Worm (Caenorhabditis elegans): Measurements from ENCODE around the gene ccz-1.

DNA sequence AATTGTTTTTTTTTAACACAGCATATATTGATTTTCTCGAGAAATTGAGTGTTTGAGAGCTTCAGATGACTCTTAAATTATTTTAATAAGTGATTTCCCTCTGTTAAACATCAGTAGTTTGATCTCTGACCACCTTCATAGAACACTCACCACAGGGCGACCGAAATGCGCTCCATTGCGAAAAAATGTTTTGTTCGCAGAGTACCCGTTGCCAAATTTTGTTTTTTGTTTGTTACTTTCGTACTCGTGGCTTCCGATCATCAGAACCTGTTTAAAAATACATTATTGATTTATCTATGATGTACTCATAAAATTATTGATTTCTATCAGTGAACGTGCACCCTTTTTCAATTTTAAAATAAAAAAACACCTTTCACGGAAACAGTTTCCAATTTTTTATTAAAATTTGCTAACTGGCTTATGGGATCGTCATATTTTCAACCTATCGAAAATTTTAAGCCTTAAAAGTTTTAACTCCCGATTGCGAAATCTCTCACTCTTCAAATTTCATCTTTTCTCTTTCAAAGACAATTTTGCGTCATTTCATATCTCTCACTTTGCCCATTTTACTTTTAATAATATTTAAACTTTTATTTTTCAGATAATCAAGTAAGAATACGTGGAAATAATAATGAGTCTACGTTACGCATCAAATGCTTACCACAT, 17.9 kb upstream of the ccz-1 start, which contains the start of gene letm-1:
- TF ChIP-seq ztf-11 (tag; optimal IDR thresholded peaks at IDR 0.05) (no peak), nhr-77 (tag; optimal IDR thresholded peaks at IDR 0.05) (no peak), nhr-11 (tag; optimal IDR thresholded peaks at IDR 0.05) (no peak), unc-62 (GFP tag; optimal IDR thresholded peaks at IDR 0.05) (no peak), ama-1 (optimal IDR thresholded peaks at IDR 0.05) (no peak)
